Worm (Caenorhabditis elegans) whole organism, dauer: ENCODE results near the gene irld-65.

Source experiments
- unc-62 ChIP-seq: sonication (generic microtip); optimal IDR thresholded peaks from 2 replicates; lab custom pipeline; 2017; ENCODE audit warnings: missing biosample characterization, missing genetic modification reagents, missing genetic modification characterization

irld-65 gene

DNA sequence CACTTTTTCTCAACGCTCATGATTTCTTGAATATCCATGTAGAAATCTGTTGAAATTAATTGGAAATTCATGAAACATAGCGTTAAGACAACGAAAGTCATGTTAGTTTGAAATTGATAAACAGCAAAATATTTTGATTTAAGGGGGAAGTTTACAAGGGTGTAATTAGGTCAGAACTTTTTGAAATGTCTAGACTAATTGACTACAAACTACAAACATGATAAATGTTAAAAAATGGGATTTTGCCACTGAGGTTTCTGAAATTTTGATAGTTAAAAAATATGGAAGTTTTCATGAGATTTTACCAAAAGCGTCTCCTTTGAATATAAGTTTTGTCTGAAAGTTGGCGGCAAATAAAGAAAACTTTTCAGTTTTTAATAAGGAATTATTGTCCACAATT lies at the start of gene irld-65:
Gene irld-65 (minus strand): TSS at position 101 of the 400 bp plus-strand sequence.
- no peak for TF ChIP-seq unc-62

DNA sequence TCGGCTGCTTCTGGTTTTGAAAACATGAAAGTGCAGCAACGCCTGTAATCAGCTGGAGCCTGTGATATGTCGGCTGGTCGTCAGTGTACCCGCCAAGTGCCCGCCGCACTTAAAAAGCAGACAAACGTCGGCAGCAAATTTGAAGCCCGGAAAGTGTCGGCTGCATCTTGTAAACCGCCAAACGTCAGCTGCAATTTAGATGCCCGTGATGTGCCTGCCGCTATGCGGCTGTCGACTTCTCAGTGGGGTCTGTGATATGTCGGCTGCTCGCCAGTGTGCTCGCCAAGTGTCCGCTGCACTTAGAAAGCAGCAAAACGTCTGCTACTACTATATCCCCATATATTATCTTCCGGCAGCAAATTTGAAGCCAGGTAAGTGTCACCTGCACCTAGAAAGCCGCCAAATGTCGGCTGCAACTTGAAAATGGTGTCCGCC lies 49.4 kb upstream of the irld-65 start:
- no peak for TF ChIP-seq unc-62

DNA sequence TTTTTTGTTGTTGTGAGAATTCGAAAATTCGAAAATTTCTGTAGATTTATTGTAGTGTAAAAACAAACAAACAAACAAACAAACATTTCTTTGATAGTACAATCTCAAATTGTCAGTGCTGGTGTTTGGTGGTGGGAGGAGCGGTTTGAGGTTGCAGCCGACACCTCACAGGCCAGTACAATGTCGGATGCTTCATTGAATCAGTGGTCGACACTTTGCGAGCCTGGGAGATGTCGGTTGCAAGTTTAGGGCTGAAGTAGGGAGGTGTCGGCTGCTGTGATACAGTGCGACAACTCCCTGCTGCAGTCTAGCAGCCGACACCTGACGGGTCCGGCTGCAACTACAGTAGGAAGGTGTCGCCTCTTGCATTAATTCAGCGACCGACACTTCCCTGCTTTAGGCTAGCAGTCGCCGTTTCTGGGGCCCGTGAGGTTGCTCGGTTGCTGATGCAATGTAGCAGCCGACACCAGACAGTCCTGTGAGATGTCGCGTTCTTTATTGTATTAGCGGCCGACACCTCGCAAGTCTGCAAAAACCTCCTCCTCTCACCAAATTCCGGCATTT lies 48.3 kb upstream of the irld-65 start:
- no peak for TF ChIP-seq unc-62

DNA sequence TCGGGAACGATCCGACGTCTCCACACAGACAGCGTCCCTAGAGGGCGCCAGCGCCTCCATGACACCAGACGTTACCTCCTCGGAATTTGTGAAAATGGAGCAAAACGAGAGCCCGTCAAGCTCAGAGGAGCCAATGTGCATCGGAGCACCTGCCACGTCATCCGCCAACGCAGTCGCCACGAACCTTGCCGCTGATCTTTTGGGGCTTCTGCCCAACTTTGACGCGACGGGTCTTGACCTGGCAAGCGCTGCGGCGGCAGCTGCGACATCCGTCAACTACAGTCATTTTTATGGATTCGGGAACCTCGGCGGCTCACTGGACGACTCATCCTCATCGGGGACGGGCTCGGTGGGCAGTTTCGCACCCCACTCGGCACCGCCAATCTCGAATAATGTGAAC lies 47.7 kb upstream of the irld-65 start:
- TF ChIP-seq unc-62, result no peak

DNA sequence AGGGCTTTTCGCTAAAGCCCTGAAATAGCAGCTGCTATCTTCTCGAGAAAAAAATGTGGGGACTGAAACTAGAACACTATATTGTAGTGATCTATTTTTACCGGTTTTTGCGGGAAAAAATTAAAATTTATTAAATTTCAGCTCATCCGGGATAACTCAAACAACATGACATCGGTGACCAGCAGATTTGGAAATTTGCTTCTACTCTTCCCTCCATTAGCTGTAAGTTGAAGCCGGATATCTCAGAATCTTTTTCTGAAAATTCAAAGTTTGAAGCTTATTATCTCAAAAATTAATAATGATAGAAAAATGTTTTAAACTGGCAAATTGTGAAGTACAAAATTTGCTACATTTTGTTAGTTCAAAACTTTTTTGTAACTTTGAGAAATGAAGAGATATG lies 46.6 kb upstream of the irld-65 start:
- TF ChIP-seq unc-62, result no peak

DNA sequence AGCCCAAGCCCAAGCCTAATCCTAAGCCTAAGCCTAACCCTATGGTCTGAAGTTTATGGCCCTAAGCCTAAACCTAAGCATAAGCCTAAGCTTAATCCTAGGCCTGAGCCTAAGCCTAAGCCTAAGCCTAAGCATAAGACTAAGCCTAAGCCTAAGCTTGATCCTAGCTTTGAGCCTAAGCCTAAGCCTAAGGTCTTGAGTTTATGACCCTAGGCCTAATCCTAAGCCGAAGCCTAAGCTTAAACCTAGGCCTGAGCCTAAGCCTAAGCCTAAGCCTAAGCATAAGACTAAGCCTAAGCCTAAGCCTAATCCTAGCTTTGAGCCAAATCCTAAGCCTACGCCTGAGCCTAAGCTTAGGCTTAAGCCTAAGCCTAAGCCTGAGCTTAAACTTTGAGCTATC lies 41.3 kb upstream of the irld-65 start:
- TF ChIP-seq unc-62, result no peak

DNA sequence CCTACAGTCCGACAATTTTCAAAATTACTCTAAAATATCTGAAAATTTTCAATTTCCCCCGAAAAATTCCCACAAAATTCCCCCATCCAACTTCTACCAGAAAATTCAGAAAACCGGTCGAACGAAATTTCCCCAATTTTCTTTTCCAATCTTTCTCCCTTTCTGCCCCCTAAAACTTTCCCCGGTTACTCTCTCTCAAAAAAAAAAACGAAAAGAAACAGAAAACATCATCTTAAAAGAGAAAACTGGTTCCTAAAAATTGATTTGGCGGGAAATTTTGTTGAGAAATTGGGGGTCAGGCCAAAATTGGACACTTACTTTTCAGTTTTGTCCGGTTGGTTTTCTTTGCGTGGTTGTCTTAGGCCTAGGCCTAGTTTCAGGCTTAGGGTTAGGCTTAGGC lies 39.9 kb upstream of the irld-65 start:
- no peak for TF ChIP-seq unc-62

DNA sequence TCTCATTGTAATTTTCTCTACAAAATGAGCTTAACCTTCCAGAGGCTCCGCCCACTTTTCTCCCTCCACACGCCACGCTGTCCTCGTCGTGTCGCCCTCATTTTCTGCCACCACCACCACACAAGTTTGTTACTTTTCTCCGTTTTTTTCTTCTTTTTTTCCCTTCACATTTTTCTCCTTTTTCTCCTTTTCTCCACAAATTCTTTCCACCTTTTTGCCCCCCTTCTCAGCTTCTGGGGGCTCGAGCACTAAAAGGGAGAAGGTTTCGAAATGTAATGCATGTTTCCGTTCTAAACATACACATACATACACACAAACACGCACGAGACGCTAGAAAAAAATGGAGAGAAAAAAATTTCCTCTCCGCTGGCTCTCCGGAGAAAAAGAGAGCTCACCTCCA lies 38.8 kb upstream of the irld-65 start, which contains the start of gene nhr-88:
Gene nhr-88 (plus strand): TSS at position 43 of the 400 bp plus-strand sequence.
- no peak for TF ChIP-seq unc-62

DNA sequence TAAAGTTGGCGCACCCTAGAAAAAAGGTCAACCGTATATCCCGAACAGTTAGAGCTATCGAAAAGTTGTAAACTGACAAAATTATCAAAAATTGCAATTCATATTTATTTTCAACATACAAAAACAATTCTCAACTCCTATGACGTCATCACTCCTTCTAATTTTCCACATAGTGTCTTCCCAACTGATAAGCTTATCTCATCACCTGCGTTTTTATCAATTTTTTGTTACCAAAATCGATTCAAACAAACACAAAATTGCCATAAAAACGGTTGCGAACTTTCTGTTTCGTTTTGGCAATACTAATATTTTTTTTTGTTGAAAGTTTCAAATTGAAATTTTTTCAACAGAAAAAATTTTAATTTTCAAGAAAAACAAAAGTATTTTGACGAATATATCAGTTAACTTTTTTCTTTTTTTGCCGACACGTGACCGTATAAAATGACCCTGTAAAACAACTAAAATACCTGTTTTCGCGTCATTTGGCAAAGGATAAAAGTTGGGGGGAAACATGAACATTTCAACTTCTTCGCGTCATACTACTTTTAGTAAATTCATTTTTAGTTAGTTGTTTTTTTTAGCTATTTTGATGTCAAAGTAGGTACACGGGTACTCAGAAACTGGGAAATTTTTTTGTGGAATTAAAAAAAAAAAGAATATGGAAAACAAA lies 37.9 kb upstream of the irld-65 start:
- TF ChIP-seq unc-62, result no peak

DNA sequence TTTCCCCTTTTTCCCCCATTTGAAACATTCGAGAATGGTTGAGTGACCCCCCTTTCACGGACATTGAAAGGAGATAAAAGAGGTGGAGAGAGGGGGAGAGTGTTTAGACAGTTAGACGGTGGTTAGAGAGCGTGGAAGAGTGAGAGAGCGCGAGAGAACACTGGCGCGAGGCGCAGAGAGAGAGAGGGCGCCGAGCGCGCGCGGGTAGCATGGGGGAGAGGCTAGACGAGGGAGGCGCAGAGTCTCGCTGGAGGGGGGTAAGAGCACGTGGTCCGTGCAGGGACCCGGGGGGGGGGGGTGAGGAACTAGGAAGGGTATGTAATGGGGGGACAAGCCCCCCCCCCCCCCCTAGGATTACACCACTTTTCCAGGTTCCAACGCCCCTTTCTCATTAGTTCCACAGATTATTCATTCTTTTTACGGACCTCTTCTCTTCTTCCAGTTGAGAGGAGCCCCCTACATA lies 36.2 kb upstream of the irld-65 start:
- no peak for TF ChIP-seq unc-62

DNA sequence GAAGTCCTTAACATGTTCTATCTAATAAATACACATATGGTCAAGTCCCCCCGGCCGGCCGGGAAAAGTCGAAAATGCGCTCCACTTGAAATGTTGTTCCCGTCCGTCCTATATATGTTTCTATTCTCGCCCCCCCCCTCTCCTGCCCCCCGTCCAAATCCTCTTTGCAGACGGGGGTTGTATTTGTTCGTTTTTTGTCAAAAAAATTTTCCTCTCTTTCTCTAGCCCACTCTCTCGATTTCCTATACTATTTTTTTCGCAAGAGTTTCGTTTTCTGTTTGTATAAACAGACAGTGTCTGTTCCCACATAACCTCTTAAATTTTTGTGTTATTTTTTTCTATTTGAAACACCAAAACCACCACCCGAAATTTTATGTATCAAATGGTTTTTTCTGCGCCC lies 29.3 kb upstream of the irld-65 start:
- no peak for TF ChIP-seq unc-62

DNA sequence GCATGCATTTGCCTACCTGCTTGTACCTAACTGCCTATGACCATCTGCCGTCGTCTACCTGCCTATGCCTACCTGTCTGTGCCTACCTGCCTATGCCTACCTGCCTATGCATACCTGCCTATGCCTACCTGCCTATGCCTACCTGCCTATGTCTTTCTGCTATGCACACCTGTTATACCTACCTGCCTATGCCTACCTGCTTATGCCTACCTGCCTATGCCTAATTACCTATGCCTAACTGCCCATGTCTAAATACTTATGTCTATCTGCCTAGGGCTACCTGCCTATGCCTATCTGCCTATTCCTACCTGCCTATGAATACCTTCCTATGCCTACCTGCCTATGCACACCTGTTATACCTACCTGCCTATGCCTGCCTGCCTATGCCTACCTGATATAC lies 28.6 kb upstream of the irld-65 start:
- TF ChIP-seq unc-62, result no peak

DNA sequence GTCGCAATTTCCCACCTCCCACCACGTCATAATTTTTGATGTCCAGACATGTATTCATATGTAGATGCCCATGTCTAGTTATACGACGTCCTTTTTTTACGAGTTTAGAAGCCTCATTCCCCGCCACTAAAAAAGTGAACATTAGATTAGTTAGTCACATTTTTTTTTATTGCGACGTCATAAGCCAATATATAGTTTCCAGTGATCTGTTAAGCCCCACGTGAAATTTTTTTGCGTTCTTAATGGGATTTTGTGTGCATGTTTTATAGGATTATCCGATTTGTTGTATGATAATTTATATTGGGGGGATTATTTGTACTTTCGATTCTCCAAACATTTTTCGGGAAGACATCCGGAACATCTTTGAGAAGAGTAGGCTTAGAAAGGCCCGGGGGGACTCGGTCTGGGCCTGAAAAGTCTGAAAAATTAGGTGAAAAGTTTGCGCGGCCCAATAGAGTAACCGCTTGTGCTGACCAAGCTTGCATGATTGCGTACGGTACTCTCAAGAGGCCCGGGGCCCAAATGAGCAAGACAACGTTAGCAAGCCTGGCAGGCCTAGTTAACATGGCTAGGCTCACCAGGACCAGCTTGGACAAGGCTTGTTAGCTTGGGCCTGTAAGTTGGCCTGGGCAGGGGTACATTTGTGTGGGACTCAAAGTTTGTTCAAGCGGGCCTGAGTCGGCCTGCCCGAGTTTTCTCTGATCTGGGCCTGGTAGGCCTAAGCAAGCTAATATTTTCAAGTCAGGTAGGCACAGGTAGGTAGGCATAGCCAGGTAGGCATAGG lies 27.7 kb upstream of the irld-65 start:
- no peak for TF ChIP-seq unc-62

DNA sequence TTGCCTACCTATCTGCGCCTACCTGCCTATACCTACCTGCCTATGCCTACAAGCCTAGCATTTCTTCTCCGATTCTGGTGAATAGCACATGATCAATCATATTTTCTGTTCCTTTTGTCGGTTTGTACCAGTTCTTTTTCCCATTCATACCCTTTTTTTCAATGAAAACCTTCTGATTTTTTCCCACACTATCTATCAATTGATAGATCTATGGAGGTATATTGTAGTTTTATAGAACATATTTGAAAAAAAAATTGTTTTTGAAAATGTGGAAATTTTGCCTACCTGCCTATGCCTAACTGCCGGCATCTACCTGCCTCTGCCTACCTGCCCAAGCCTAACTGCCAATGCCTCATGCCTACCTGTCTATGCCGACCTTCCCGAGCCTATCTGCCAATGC lies 25.9 kb upstream of the irld-65 start:
- TF ChIP-seq unc-62, result no peak

DNA sequence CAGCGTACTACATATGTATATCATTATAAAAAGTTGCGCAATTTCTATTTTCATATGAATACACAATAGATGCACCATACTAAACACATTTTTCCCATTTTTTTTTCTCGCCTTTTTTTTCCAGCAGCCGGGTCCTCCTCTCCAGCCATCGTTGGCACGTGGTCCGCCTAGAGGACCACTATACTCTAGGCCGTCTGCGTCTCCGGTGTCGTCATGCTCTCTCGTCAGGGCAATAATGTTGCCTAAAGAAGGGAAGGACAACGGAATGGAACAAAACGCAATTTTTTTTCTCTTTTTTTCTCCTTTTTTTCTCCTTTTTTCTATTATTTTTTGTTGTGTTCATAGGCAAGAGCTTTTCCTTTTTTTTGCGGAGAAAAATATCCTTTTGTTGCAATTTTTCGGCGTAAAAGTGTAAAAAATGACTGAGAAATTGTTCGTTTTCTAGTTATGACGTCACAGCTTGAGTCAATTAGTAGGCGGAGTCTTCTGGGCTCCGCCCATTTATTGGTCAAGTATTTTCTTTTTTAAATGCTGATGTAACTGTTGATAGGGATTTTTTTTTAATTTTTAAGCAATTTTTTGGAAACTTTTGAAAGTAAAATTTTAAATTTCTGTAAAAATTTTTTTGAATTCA lies 24.9 kb upstream of the irld-65 start:
- no peak for TF ChIP-seq unc-62

DNA sequence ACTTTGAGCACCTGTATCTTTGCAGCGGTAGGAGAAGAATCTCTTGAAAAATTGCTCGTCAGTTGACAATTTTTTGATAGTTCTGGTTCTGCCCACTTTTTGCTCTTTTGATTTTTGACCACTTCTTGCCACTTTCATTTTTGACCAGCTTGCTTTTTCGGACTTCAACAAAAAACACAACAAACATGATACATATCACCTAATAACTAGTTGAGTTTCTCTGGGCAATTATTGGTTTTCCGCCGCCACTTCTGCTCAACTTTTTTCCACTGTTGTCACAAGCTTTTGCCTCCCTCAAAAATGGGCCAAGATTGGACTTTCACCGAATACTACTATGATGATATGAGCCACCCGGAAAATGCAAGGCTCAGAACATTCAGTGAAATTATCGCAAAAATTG lies 20.6 kb upstream of the irld-65 start, which contains the start of gene srw-60:
Gene srw-60 (plus strand): TSS at position 301 of the 400 bp plus-strand sequence.
- TF ChIP-seq unc-62, result no peak

DNA sequence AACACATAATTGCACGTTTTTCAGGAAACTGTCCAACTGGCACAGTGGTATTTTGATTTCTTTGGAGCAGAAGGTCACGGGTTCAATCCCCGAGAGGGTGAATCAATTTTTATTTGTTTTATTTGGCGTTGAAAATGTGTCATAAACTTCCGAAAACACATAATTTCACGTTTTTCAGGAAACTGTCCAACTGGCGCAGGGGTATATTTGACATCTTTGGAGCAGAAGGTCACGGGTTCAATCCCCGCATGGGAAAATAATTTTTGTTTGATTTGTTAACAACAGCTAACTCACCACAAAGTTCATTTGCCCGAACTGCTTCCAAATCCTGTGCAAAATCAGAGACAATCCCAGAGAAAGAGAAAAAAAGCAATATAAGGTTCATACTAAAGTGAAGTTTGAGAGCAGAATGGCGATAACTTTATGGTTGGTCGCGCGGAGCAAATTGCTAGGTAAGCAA lies 17.9 kb upstream of the irld-65 start, which contains the start of gene irld-48:
Gene irld-48 (plus strand): TSS at position 410 of the 460 bp plus-strand sequence.
- no peak for TF ChIP-seq unc-62
